Worm (Caenorhabditis elegans) whole organism, late embryonic: ENCODE results near the gene sel-15.
"Not testable (repeated sequence)": the region's sequence is repeated elsewhere in the genome, so short reads cannot be mapped to it uniquely, and the experiment has no call there.

Source experiments
- C08G9.2 ChIP-seq: sonication (generic microtip); optimal IDR thresholded peaks from 2 replicates; lab custom pipeline; 2016; ENCODE audit warnings: mild to moderate bottlenecking, missing genetic modification characterization, moderate library complexity, missing compliant biosample characterization
- K09A11.1 ChIP-seq: sonication (generic microtip); optimal IDR thresholded peaks from 2 replicates; lab custom pipeline; 2017; ENCODE audit warnings: antibody characterized with exemption, mild to moderate bottlenecking, missing genetic modification characterization, missing compliant biosample characterization; ENCODE audit not compliant: insufficient read depth
- T23F11.4 ChIP-seq: fragments of 200-800 bp; sonication (Bioruptor generic); optimal IDR thresholded peaks from 2 replicates; lab custom pipeline; 2018; ENCODE audit warnings: mild to moderate bottlenecking, missing genetic modification characterization, missing compliant biosample characterization
- ahr-1 ChIP-seq: sonication (generic microtip); optimal IDR thresholded peaks from 2 replicates; lab custom pipeline; 2016; ENCODE audit warnings: missing genetic modification characterization, missing compliant biosample characterization
- ama-1 ChIP-seq: fragments of 150-350 bp; optimal IDR thresholded peaks from 2 replicates; lab custom pipeline; 2014
- ceh-18 ChIP-seq: sonication (generic microtip); optimal IDR thresholded peaks from 2 replicates; lab custom pipeline; 2016; ENCODE audit warnings: missing genetic modification characterization, missing compliant biosample characterization
- ceh-2 ChIP-seq: sonication (generic microtip); optimal IDR thresholded peaks from 2 replicates; lab custom pipeline; 2016; ENCODE audit warnings: missing genotype, missing genetic modification characterization, missing compliant biosample characterization
- ceh-30 ChIP-seq: fragments of 150-350 bp; optimal IDR thresholded peaks from 2 replicates; lab custom pipeline; 2014; ENCODE audit warnings: missing biosample characterization, missing genetic modification characterization
- ceh-34 ChIP-seq: sonication (generic microtip); optimal IDR thresholded peaks from 2 replicates; lab custom pipeline; 2016; ENCODE audit warnings: mild to moderate bottlenecking, missing genetic modification characterization, missing compliant biosample characterization
- ceh-9 ChIP-seq: sonication (generic microtip); optimal IDR thresholded peaks from 2 replicates; lab custom pipeline; 2016; ENCODE audit warnings: mild to moderate bottlenecking, missing genetic modification characterization, inconsistent platforms, missing compliant biosample characterization
- che-1 ChIP-seq: sonication (generic microtip); optimal IDR thresholded peaks from 2 replicates; lab custom pipeline; 2016; ENCODE audit warnings: mild to moderate bottlenecking, missing genetic modification characterization, missing compliant biosample characterization
- dmd-4 ChIP-seq: sonication (generic microtip); optimal IDR thresholded peaks from 2 replicates; lab custom pipeline; 2016; ENCODE audit warnings: borderline replicate concordance, missing genetic modification characterization, missing compliant biosample characterization
- dve-1 ChIP-seq: sonication (generic microtip); optimal IDR thresholded peaks from 2 replicates; lab custom pipeline; 2017; ENCODE audit warnings: antibody characterized with exemption, mild to moderate bottlenecking, missing genetic modification characterization, missing compliant biosample characterization
- elt-2 ChIP-seq: sonication (generic microtip); optimal IDR thresholded peaks from 2 replicates; lab custom pipeline; 2016; ENCODE audit warnings: missing genetic modification reagents, missing genetic modification characterization, missing compliant biosample characterization
- ets-4 ChIP-seq: sonication (generic microtip); optimal IDR thresholded peaks from 2 replicates; lab custom pipeline; 2016; ENCODE audit warnings: missing genetic modification characterization, missing compliant biosample characterization
- fkh-6 ChIP-seq: sonication (generic microtip); optimal IDR thresholded peaks from 2 replicates; lab custom pipeline; 2016; ENCODE audit warnings: missing genetic modification characterization, missing compliant biosample characterization
- hlh-13 ChIP-seq: fragments of 200-800 bp; sonication (Bioruptor generic); optimal IDR thresholded peaks from 2 replicates; lab custom pipeline; 2018; ENCODE audit warnings: mild to moderate bottlenecking, missing genetic modification characterization, missing compliant biosample characterization
- hlh-6 ChIP-seq: sonication (generic microtip); optimal IDR thresholded peaks from 2 replicates; lab custom pipeline; 2016; ENCODE audit warnings: missing genotype, missing genetic modification characterization, missing compliant biosample characterization
- hlh-8 ChIP-seq: sonication (generic microtip); optimal IDR thresholded peaks from 2 replicates; lab custom pipeline; 2016; ENCODE audit warnings: missing genotype, missing genetic modification characterization, missing compliant biosample characterization
- lim-6 ChIP-seq: sonication (generic microtip); optimal IDR thresholded peaks from 2 replicates; lab custom pipeline; 2016; ENCODE audit warnings: missing genetic modification characterization, missing compliant biosample characterization
- madf-2 ChIP-seq: sonication (generic microtip); optimal IDR thresholded peaks from 2 replicates; lab custom pipeline; 2017; ENCODE audit warnings: missing genetic modification characterization, missing compliant biosample characterization
- mec-3 ChIP-seq: sonication (generic microtip); optimal IDR thresholded peaks from 2 replicates; lab custom pipeline; 2016; ENCODE audit warnings: borderline replicate concordance, missing genetic modification characterization, missing compliant biosample characterization
- nhr-11 ChIP-seq: fragments of 150-350 bp; optimal IDR thresholded peaks from 2 replicates; lab custom pipeline; 2014; ENCODE audit warnings: missing biosample characterization, missing genetic modification characterization
- nhr-232 ChIP-seq: sonication (generic microtip); optimal IDR thresholded peaks from 2 replicates; lab custom pipeline; 2016; ENCODE audit warnings: missing genetic modification characterization, missing compliant biosample characterization
- npax-4 ChIP-seq: sonication (generic microtip); optimal IDR thresholded peaks from 2 replicates; lab custom pipeline; 2016; ENCODE audit warnings: missing genetic modification characterization, missing compliant biosample characterization
- odd-2 ChIP-seq: sonication (generic microtip); optimal IDR thresholded peaks from 2 replicates; lab custom pipeline; 2017; ENCODE audit warnings: antibody characterized with exemption, mild to moderate bottlenecking, missing genetic modification characterization, missing compliant biosample characterization
- pax-1 ChIP-seq: fragments of 150-350 bp; optimal IDR thresholded peaks from 2 replicates; lab custom pipeline; 2014; ENCODE audit warnings: missing biosample characterization, missing genetic modification characterization
- pqm-1 ChIP-seq: sonication (generic microtip); optimal IDR thresholded peaks from 2 replicates; lab custom pipeline; 2016; ENCODE audit warnings: missing genetic modification characterization, missing compliant biosample characterization
- pros-1 ChIP-seq: fragments of 150-350 bp; optimal IDR thresholded peaks from 2 replicates; lab custom pipeline; 2014; ENCODE audit warnings: missing biosample characterization, missing genetic modification reagents, missing genetic modification characterization
- sox-4 ChIP-seq: sonication (generic microtip); optimal IDR thresholded peaks from 2 replicates; lab custom pipeline; 2017; ENCODE audit warnings: mild to moderate bottlenecking, missing genetic modification characterization, inconsistent platforms, missing compliant biosample characterization
- ttx-3 ChIP-seq: sonication (generic microtip); optimal IDR thresholded peaks from 2 replicates; lab custom pipeline; 2016; ENCODE audit warnings: missing genetic modification reagents, missing genetic modification characterization, missing compliant biosample characterization
- unc-42 ChIP-seq: sonication (generic microtip); optimal IDR thresholded peaks from 2 replicates; lab custom pipeline; 2016; ENCODE audit warnings: missing genotype, missing genetic modification characterization, missing compliant biosample characterization
- unc-55 ChIP-seq: sonication (generic microtip); optimal IDR thresholded peaks from 2 replicates; lab custom pipeline; 2017; ENCODE audit warnings: missing biosample characterization, missing genetic modification reagents, missing genetic modification characterization
- zip-5 ChIP-seq: sonication (generic microtip); optimal IDR thresholded peaks from 2 replicates; lab custom pipeline; 2016; ENCODE audit warnings: missing genetic modification characterization, missing compliant biosample characterization
- ztf-16 ChIP-seq: sonication (generic microtip); optimal IDR thresholded peaks from 2 replicates; lab custom pipeline; 2017; ENCODE audit warnings: missing genetic modification characterization, missing compliant biosample characterization

Gene sel-15

ce11 chrIII:728074-728473, 31.8 kb upstream of the sel-15 start:
- no peak for TF ChIP-seq nhr-11 (tag; lab: Kevin White, UChicago)

ce11 chrIII:724819-725218, 28.5 kb upstream of the sel-15 start, which contains the start of gene flp-24:
flp-24 (plus strand) TSS chrIII:725119.
- no peak for TF ChIP-seq elt-2 (tag; lab: Kevin White, UChicago)
- TF ChIP-seq lim-6 (tag; lab: Kevin White, UChicago), result no peak
- TF ChIP-seq ttx-3, result no peak
- no peak for TF ChIP-seq mec-3 (tag; lab: Kevin White, UChicago)
- no peak for TF ChIP-seq odd-2 (tag; lab: Kevin White, UChicago)
- TF ChIP-seq hlh-8 (tag; lab: Kevin White, UChicago), result no peak
- no peak for TF ChIP-seq C08G9.2 (tag; lab: Kevin White, UChicago)

ce11 chrIII:710042-710441, 13.8 kb upstream of the sel-15 start:
- TF ChIP-seq pros-1 (no peak), ceh-34 (tag; lab: Kevin White, UChicago) (peak; percentile 70), dmd-4 (tag; lab: Kevin White, UChicago) (peak; percentile 0)

ce11 chrIII:698814-699213, 2.5 kb upstream of the sel-15 start:
- TF ChIP-seq ama-1 (lab: Kevin White, UChicago) (no peak), zip-5 (tag; lab: Kevin White, UChicago) (no peak), ceh-34 (tag; lab: Kevin White, UChicago) (no peak), pax-1 (no peak), K09A11.1 (tag; lab: Kevin White, UChicago) (no peak)
- TF ChIP-seq, all 69 proteins: peak for 0

- no peak for TF ChIP-seq pqm-1 (tag; lab: Kevin White, UChicago)
- no peak for TF ChIP-seq dve-1 (tag; lab: Kevin White, UChicago)
- no peak for TF ChIP-seq sox-4 (tag; lab: Kevin White, UChicago)
- TF ChIP-seq hlh-13 (GFP tag; lab: Kevin White, UChicago), result no peak
- TF ChIP-seq ets-4 (tag; lab: Kevin White, UChicago), result no peak
These were observed 4.3 kb downstream of the sel-15 start, which contains the start of gene W02B3.7 for ce11 chrIII:691933-692332. W02B3.7 (minus strand) TSS chrIII:692033.

- TF ChIP-seq ama-1 (lab: Kevin White, UChicago); pqm-1 (tag; lab: Kevin White, UChicago); unc-55 (GFP tag; lab: Kevin White, UChicago): not testable (repeated sequence)
These were observed 7.4 kb downstream of the sel-15 start, which contains the start of gene elf-1 for ce11 chrIII:688869-689268. elf-1 (plus strand) TSS chrIII:689169.

- TF ChIP-seq ets-4 (tag; lab: Kevin White, UChicago) (no peak), ceh-9 (tag; lab: Kevin White, UChicago) (no peak), dmd-4 (tag; lab: Kevin White, UChicago) (no peak)
These were observed 8.2 kb downstream of the sel-15 start for ce11 chrIII:688083-688482.

- TF ChIP-seq ceh-9 (tag; lab: Kevin White, UChicago) (no peak), hlh-13 (GFP tag; lab: Kevin White, UChicago) (no peak), che-1 (tag; lab: Kevin White, UChicago) (no peak), ztf-16 (tag; lab: Kevin White, UChicago) (no peak), ceh-30 (tag; lab: Kevin White, UChicago) (no peak), unc-42 (tag; lab: Kevin White, UChicago) (no peak), madf-2 (tag; lab: Kevin White, UChicago) (no peak), npax-4 (tag; lab: Kevin White, UChicago) (no peak), ceh-18 (tag; lab: Kevin White, UChicago) (no peak), fkh-6 (tag; lab: Kevin White, UChicago) (no peak), T23F11.4 (GFP tag; lab: Kevin White, UChicago) (no peak), hlh-6 (tag; lab: Kevin White, UChicago) (no peak), nhr-232 (tag; lab: Kevin White, UChicago) (no peak), dmd-4 (tag; lab: Kevin White, UChicago) (no peak), ahr-1 (tag; lab: Kevin White, UChicago) (no peak), lim-6 (tag; lab: Kevin White, UChicago) (no peak), ama-1 (lab: Kevin White, UChicago) (no peak), ceh-2 (no peak)
These were observed 13.0 kb downstream of the sel-15 start, which contains the start of gene W02B3.4 for ce11 chrIII:683318-683717. W02B3.4 (minus strand) TSS chrIII:683418.
